Worm (Caenorhabditis elegans) whole organism, mixed stage, embryonic: ENCODE data around the gene wrt-6.

Experiments
- bed-3 ChIP-seq: fragments of 200-800 bp; sonication (Bioruptor generic); optimal IDR thresholded peaks from 3 replicates; lab custom pipeline; 2018; ENCODE audit warnings: mild to moderate bottlenecking, missing genetic modification characterization, moderate library complexity, missing compliant biosample characterization
- elt-1 ChIP-seq: sonication (generic microtip); optimal IDR thresholded peaks from 2 replicates; lab custom pipeline; 2017; ENCODE audit warnings: missing genetic modification characterization, mild to moderate bottlenecking, missing compliant biosample characterization, antibody characterized with exemption, moderate library complexity, borderline replicate concordance; ENCODE audit not compliant: insufficient read depth
- lin-13 ChIP-seq: fragments of 150-350 bp; optimal IDR thresholded peaks from 2 replicates; lab custom pipeline; 2014; ENCODE audit warnings: missing biosample characterization, missing genetic modification characterization
- mab-5 ChIP-seq: fragments of 150-350 bp; optimal IDR thresholded peaks from 2 replicates; lab custom pipeline; 2014; ENCODE audit warnings: missing biosample characterization, missing genetic modification characterization
- mep-1 ChIP-seq: fragments of 150-350 bp; optimal IDR thresholded peaks from 2 replicates; lab custom pipeline; 2017; ENCODE audit warnings: missing biosample characterization, missing genetic modification reagents, missing genetic modification characterization, inconsistent platforms
- nhr-237 ChIP-seq: fragments of 150-350 bp; optimal IDR thresholded peaks from 2 replicates; lab custom pipeline; 2014; ENCODE audit warnings: missing biosample characterization, missing genetic modification characterization
- nhr-76 ChIP-seq: sonication (generic microtip); optimal IDR thresholded peaks from 2 replicates; lab custom pipeline; 2017; ENCODE audit warnings: missing biosample characterization, missing genetic modification characterization
- snpc-4 ChIP-seq: fragments of 150-350 bp; optimal IDR thresholded peaks from 2 replicates; lab custom pipeline; 2014; ENCODE audit warnings: missing biosample characterization, missing genetic modification characterization
- unc-62 ChIP-seq: fragments of 150-350 bp; optimal IDR thresholded peaks from 2 replicates; lab custom pipeline; 2014; ENCODE audit warnings: missing biosample characterization, missing genetic modification reagents, missing genetic modification characterization

DNA sequence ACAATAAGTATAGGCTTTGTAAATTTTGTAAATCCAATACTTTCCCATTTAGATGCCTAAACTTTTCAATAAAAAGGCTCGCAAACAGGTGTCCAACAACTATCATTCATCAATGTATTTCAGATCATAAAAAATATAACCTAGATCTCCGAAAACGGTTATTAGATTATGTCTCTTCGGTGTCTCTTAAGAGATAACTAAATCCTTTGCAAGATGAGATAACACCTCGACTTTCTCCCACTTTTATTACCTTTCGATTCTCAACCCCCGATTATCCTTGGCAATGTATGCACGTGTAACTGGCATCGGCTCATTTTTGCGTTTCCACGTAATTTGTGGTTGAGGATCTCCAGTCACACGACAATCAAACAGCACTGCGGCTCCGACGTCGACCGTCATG, 18.0 kb upstream of the wrt-6 start:
- no peak for TF ChIP-seq nhr-76 (tag; lab: Kevin White, UChicago)
- no peak for TF ChIP-seq mab-5 (tag; lab: Kevin White, UChicago)
- no peak for TF ChIP-seq lin-13
- TF ChIP-seq nhr-237, result no peak
- TF ChIP-seq unc-62 (GFP tag; lab: Kevin White, UChicago), result no peak
- TF ChIP-seq bed-3, result no peak
- no peak for TF ChIP-seq mep-1 (tag; lab: Kevin White, UChicago)
- no peak for TF ChIP-seq snpc-4 (tag; lab: Kevin White, UChicago)
- TF ChIP-seq elt-1 (tag; lab: Kevin White, UChicago), result peak; percentile 96
